Worm (Caenorhabditis elegans) whole organism, L3 larva: Measurements from ENCODE around the gene srx-24.

Source experiments
- R02D3.7 ChIP-seq: fragments of 150-350 bp; optimal IDR thresholded peaks from 2 replicates; lab custom pipeline; 2014; ENCODE audit warnings: missing biosample characterization, missing genetic modification characterization
- mdl-1 ChIP-seq: fragments of 150-350 bp; optimal IDR thresholded peaks from 2 replicates; lab custom pipeline; 2014; ENCODE audit warnings: missing biosample characterization, missing genetic modification characterization
- nhr-28 ChIP-seq: fragments of 150-350 bp; optimal IDR thresholded peaks from 2 replicates; lab custom pipeline; 2014; ENCODE audit warnings: missing biosample characterization, missing genetic modification characterization

DNA sequence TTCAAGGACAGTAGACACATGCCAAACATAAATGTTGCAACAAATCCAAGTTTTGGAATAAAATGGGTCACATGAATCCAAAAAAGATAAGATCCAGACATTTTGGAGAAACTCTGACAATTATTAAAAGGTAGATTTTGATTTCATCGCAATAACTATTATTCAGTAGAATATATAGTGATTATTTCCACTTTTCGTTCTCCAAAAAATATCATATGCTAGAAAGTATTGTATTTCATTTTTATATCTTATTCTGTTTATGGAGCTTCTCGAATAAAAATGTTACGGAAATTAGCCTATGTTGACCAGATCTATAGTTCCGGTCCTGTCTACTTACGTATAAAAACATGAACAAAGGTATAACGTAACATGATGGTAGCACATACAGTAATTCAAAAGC, 22.8 kb downstream of the srx-24 start, which contains the start of gene str-13:
- no peak for TF ChIP-seq R02D3.7 (tag; lab: Kevin White, UChicago)
- TF ChIP-seq nhr-28 (tag; lab: Kevin White, UChicago), result no peak
- TF ChIP-seq mdl-1 (tag; lab: Kevin White, UChicago), result no peak
